Worm (Caenorhabditis elegans) whole organism, early embryonic: ENCODE results near the gene ccdc-47.

Source experiments
- B0310.2 ChIP-seq: sonication (generic microtip); optimal IDR thresholded peaks from 2 replicates; lab custom pipeline; 2016; ENCODE audit warnings: mild to moderate bottlenecking, missing genetic modification characterization, missing compliant biosample characterization
- aly-1 ChIP-seq: sonication (generic microtip); optimal IDR thresholded peaks from 2 replicates; lab custom pipeline; 2016; ENCODE audit warnings: missing genetic modification characterization, missing compliant biosample characterization
- ama-1 ChIP-seq: fragments of 150-350 bp; optimal IDR thresholded peaks from 2 replicates; lab custom pipeline; 2014
- flt-1 ChIP-seq: fragments of 200-800 bp; sonication (Bioruptor generic); IDR thresholded peaks from 2 replicates; pipeline ENCODE4 v1.3.6; 2022; ENCODE audit warnings: missing genetic modification characterization, missing compliant biosample characterization
- hnd-1 ChIP-seq: sonication (generic microtip); optimal IDR thresholded peaks from 2 replicates; lab custom pipeline; 2016; ENCODE audit warnings: missing genetic modification characterization, missing compliant biosample characterization
- pes-1 ChIP-seq: fragments of 200-800 bp; sonication (Bioruptor generic); IDR thresholded peaks from 2 replicates; pipeline ENCODE4 v1.3.6; 2022; ENCODE audit warnings: missing genetic modification reagents, missing genetic modification characterization, missing compliant biosample characterization
- scrt-1 ChIP-seq: fragments of 200-800 bp; sonication (Bioruptor generic); IDR thresholded peaks from 2 replicates; pipeline ENCODE4 v1.3.6; 2022; ENCODE audit warnings: missing genetic modification characterization, missing compliant biosample characterization
- tbx-11 ChIP-seq: fragments of 200-800 bp; sonication (Bioruptor generic); IDR thresholded peaks from 2 replicates; pipeline ENCODE4 v1.3.6; 2022; ENCODE audit warnings: missing genetic modification characterization, missing compliant biosample characterization
- tra-4 ChIP-seq: sonication (generic microtip); optimal IDR thresholded peaks from 2 replicates; lab custom pipeline; 2017; ENCODE audit warnings: missing genetic modification characterization, missing compliant biosample characterization

DNA sequence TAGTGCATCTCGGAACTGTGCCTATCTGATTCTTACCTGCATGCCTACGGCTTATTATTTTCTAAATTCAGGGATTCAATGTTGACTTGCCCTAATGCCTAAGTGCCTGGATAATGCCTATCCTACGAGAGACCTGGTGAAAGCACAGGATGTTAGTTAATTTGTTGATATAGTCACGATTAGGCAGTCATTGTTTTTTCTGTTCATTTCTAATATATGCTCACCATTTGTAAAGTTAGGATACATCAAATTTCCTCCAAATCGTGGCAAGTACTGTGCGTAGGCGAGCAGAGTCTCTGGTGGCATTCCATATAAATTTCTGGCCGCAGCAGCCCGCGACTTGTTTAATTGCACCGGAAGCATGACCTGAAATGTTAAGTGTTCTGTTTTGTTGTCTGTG, 49.4 kb downstream of the ccdc-47 start:
- TF ChIP-seq pes-1 (GFP tag; lab: Robert Waterston, UW) (no peak), ama-1 (no peak), B0310.2 (tag; lab: Kevin White, UChicago) (no peak), scrt-1 (GFP tag; lab: Robert Waterston, UW) (no peak), hnd-1 (tag; lab: Kevin White, UChicago) (no peak), tbx-11 (GFP tag; lab: Robert Waterston, UW) (no peak), flt-1 (GFP tag; lab: Robert Waterston, UW) (no peak), aly-1 (tag; lab: Kevin White, UChicago) (no peak), tra-4 (tag; lab: Kevin White, UChicago) (no peak)
